Fruit fly (Drosophila melanogaster): ENCODE measurements around the gene CG45122.

Gene CG45122

DNA sequence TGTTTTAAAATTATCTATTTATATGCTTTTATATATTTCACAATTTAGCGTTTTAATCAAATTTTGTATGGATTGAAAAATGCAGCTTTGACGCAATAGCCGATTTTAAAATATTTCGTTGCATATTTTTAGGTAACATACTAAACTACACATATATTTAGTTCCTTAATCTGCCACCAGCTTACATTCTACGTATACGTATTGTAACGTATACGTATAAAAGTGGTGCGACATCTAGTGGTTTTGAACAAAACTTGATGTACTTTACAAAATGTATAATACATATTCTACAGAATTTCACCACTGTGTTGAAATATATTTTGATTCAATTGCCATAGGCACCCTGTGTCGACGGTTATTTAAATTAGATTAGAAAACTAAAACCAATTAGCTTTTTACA lies 34.3 kb downstream of the CG45122 start (continued):
- TF ChIP-seq nom (GFP tag; optimal IDR thresholded peaks at IDR 0.05) = no peak
- no peak for TF ChIP-seq croc (GFP tag; conservative IDR thresholded peaks at IDR 0.05)
- no peak for TF ChIP-seq CG6175 (GFP tag; IDR thresholded peaks at IDR 0.05)
- TF ChIP-seq CG5953 (GFP tag; IDR thresholded peaks at IDR 0.05) = no peak
- no peak for TF ChIP-seq CG13296 (GFP tag; optimal IDR thresholded peaks at IDR 0.05)
- TF ChIP-seq Ets97D (GFP tag; optimal IDR thresholded peaks at IDR 0.05) = peak; percentile 36
- TF ChIP-seq MBD-R2 (GFP tag; IDR thresholded peaks at IDR 0.05) = no peak
- TF ChIP-seq HLH4C (GFP tag; IDR thresholded peaks at IDR 0.05; ENCODE audit: partially characterized antibody) = no peak; the same call in 2 of the 3 replicates
- TF ChIP-seq Eip74EF (GFP tag; optimal IDR thresholded peaks at IDR 0.05) = no peak
- TF ChIP-seq ind (GFP tag; optimal IDR thresholded peaks at IDR 0.05) = no peak
- TF ChIP-seq CG12219 (GFP tag; optimal IDR thresholded peaks at IDR 0.05) = no peak
- no peak for TF ChIP-seq CG9215 (GFP tag; IDR thresholded peaks at IDR 0.05)
- no peak for TF ChIP-seq ssp (GFP tag; IDR thresholded peaks at IDR 0.05)
- peak; percentile 12 for TF ChIP-seq fd102C (GFP tag; optimal IDR thresholded peaks at IDR 0.05)
- TF ChIP-seq emc (GFP tag; optimal IDR thresholded peaks at IDR 0.05) = no peak
- TF ChIP-seq Atf-2 (GFP tag; optimal IDR thresholded peaks at IDR 0.05) = no peak
- TF ChIP-seq en (GFP tag; optimal IDR thresholded peaks at IDR 0.05) = no peak
- TF ChIP-seq CG11085 (GFP tag; IDR thresholded peaks at IDR 0.05) = peak; percentile 32; the same call in 1 of the 2 replicates
- TF ChIP-seq cwo (GFP tag; optimal IDR thresholded peaks at IDR 0.05) = no peak
- TF ChIP-seq CG3838 (GFP tag; optimal IDR thresholded peaks at IDR 0.05) = no peak
- TF ChIP-seq CG7372 (GFP tag; IDR thresholded peaks at IDR 0.05) = no peak
- TF ChIP-seq CG34224 (GFP tag; IDR thresholded peaks at IDR 0.05; ENCODE audit: partially characterized antibody) = no peak
- TF ChIP-seq Pdp1 (GFP tag; optimal IDR thresholded peaks at IDR 0.05) = peak in 1 of 2 experiments; percentile 62
- TF ChIP-seq CG10274 (GFP tag; optimal IDR thresholded peaks at IDR 0.05) = no peak
- peak; percentile 85 for TF ChIP-seq sens (GFP tag)
- no peak for TF ChIP-seq ken (GFP tag; IDR thresholded peaks at IDR 0.05)
- no peak for TF ChIP-seq H2.0 (GFP tag; IDR thresholded peaks at IDR 0.05)
- TF ChIP-seq twi (tag; optimal IDR thresholded peaks at IDR 0.05) = no peak
- TF ChIP-seq CG34422 (GFP tag; IDR thresholded peaks at IDR 0.05) = no peak
- TF ChIP-seq Rx (GFP tag; IDR thresholded peaks at IDR 0.05) = no peak
- TF ChIP-seq odd (GFP tag; optimal IDR thresholded peaks at IDR 0.05) = no peak
- TF ChIP-seq CG7839 (tag; optimal IDR thresholded peaks at IDR 0.05) = no peak
- TF ChIP-seq sim (GFP tag; IDR thresholded peaks at IDR 0.05) = no peak
- TF ChIP-seq CoRest (tag; optimal IDR thresholded peaks at IDR 0.05) = peak; percentile 70
- TF ChIP-seq CG8359 (GFP tag; optimal IDR thresholded peaks at IDR 0.05; ENCODE audit: borderline replicate concordance) = no peak
- no peak for TF ChIP-seq dimm (GFP tag; IDR thresholded peaks at IDR 0.05)
- TF ChIP-seq CG2889 (GFP tag; IDR thresholded peaks at IDR 0.05) = no peak
- no peak for TF ChIP-seq Sin3A (optimal IDR thresholded peaks at IDR 0.05)
- no peak for TF ChIP-seq CG15073 (GFP tag; optimal IDR thresholded peaks at IDR 0.05)
- TF ChIP-seq HHEX (GFP tag; optimal IDR thresholded peaks at IDR 0.05) = no peak
- TF ChIP-seq CG4730 (GFP tag; IDR thresholded peaks at IDR 0.05) = no peak
- TF ChIP-seq lilli (GFP tag; optimal IDR thresholded peaks at IDR 0.05) = no peak
- no peak for TF ChIP-seq Taf1 (GFP tag; IDR thresholded peaks at IDR 0.05)
- TF ChIP-seq HLHmδ (GFP tag; optimal IDR thresholded peaks at IDR 0.05) = no peak
- TF ChIP-seq mld (GFP tag; IDR thresholded peaks at IDR 0.05; ENCODE audit: partially characterized antibody) = no peak
- no peak for TF ChIP-seq z (GFP tag; IDR thresholded peaks at IDR 0.05)
- TF ChIP-seq CG9727 (GFP tag; optimal IDR thresholded peaks at IDR 0.05) = no peak
- TF ChIP-seq amos (GFP tag; IDR thresholded peaks at IDR 0.05; ENCODE audit: partially characterized antibody) = peak; percentile 80
- TF ChIP-seq CG18619 (GFP tag; optimal IDR thresholded peaks at IDR 0.05) = no peak
- TF ChIP-seq CG2678 (tag; optimal IDR thresholded peaks at IDR 0.05) = no peak
- no peak for TF ChIP-seq CG1529 (GFP tag; optimal IDR thresholded peaks at IDR 0.05)
- TF ChIP-seq CG15601 (tag; optimal IDR thresholded peaks at IDR 0.05) = peak; percentile 49
